Worm (Caenorhabditis elegans): Measurements from ENCODE around the gene apc-17.

ce11 chrII:11103052-11103451 is 4.9 kb upstream of the apc-17 start:
- TF ChIP-seq nfya-1 (tag; optimal IDR thresholded peaks at IDR 0.05; ENCODE audit: borderline replicate concordance, insufficient read depth) = no peak
- TF ChIP-seq B0035.1 (tag; optimal IDR thresholded peaks at IDR 0.05) = no peak
- no peak for TF ChIP-seq B0019.2 (GFP tag; conservative IDR thresholded peaks at IDR 0.05)
- no peak for TF ChIP-seq athp-1 (tag; optimal IDR thresholded peaks at IDR 0.05)
- no peak for TF ChIP-seq cebp-2 (GFP tag; IDR thresholded peaks at IDR 0.05)
- no peak for TF ChIP-seq efl-1 (GFP tag; optimal IDR thresholded peaks at IDR 0.05)
- no peak for TF ChIP-seq F55B11.4 (tag; optimal IDR thresholded peaks at IDR 0.05; ENCODE audit: borderline replicate concordance, insufficient read depth)
- TF ChIP-seq pha-4 (tag; optimal IDR thresholded peaks at IDR 0.05) = no peak
- TF ChIP-seq madf-10 (tag; optimal IDR thresholded peaks at IDR 0.05) = no peak
- no peak for TF ChIP-seq madf-6 (GFP tag; IDR thresholded peaks at IDR 0.05)
- TF ChIP-seq ztf-18 (tag; optimal IDR thresholded peaks at IDR 0.05) = no peak
- no peak for TF ChIP-seq Y67H2A.10 (GFP tag; conservative IDR thresholded peaks at IDR 0.05)
- no peak for TF ChIP-seq unc-62 (GFP tag; optimal IDR thresholded peaks at IDR 0.05)

All from whole organism, young adult.